Worm (Caenorhabditis elegans) whole organism, late embryonic: ENCODE measurements around the gene Y37H2A.1.

Experiments
- C08G9.2 ChIP-seq: sonication (generic microtip); optimal IDR thresholded peaks from 2 replicates; lab custom pipeline; 2016; ENCODE audit warnings: mild to moderate bottlenecking, missing genetic modification characterization, moderate library complexity, missing compliant biosample characterization
- F13H6.1 ChIP-seq: sonication (generic microtip); optimal IDR thresholded peaks from 2 replicates; lab custom pipeline; 2016; ENCODE audit warnings: missing genetic modification characterization, missing compliant biosample characterization
- T23F11.4 ChIP-seq: fragments of 200-800 bp; sonication (Bioruptor generic); optimal IDR thresholded peaks from 2 replicates; lab custom pipeline; 2018; ENCODE audit warnings: mild to moderate bottlenecking, missing genetic modification characterization, missing compliant biosample characterization
- ama-1 ChIP-seq: fragments of 150-350 bp; optimal IDR thresholded peaks from 2 replicates; lab custom pipeline; 2014
- ceh-2 ChIP-seq: sonication (generic microtip); optimal IDR thresholded peaks from 2 replicates; lab custom pipeline; 2016; ENCODE audit warnings: missing genotype, missing genetic modification characterization, missing compliant biosample characterization
- ceh-24 ChIP-seq: sonication (generic microtip); optimal IDR thresholded peaks from 2 replicates; lab custom pipeline; 2016; ENCODE audit warnings: mild to moderate bottlenecking, missing genetic modification characterization, missing compliant biosample characterization
- ceh-31 ChIP-seq: sonication (generic microtip); optimal IDR thresholded peaks from 2 replicates; lab custom pipeline; 2016; ENCODE audit warnings: missing genetic modification characterization, missing compliant biosample characterization
- ceh-45 ChIP-seq: fragments of 200-800 bp; sonication (Bioruptor generic); IDR thresholded peaks from 2 replicates; pipeline ENCODE4 v1.3.6; 2022; ENCODE audit warnings: missing genetic modification reagents, missing genetic modification characterization, missing compliant biosample characterization
- ceh-48 ChIP-seq: sonication (generic microtip); optimal IDR thresholded peaks from 2 replicates; lab custom pipeline; 2016; ENCODE audit warnings: missing genetic modification characterization, inconsistent platforms, missing compliant biosample characterization
- ceh-6 ChIP-seq: fragments of 200-800 bp; sonication (Bioruptor generic); optimal IDR thresholded peaks from 2 replicates; lab custom pipeline; 2018; ENCODE audit warnings: mild to moderate bottlenecking, missing genetic modification characterization, missing compliant biosample characterization
- dve-1 ChIP-seq: sonication (generic microtip); optimal IDR thresholded peaks from 2 replicates; lab custom pipeline; 2017; ENCODE audit warnings: antibody characterized with exemption, mild to moderate bottlenecking, missing genetic modification characterization, missing compliant biosample characterization
- elt-2 ChIP-seq: sonication (generic microtip); optimal IDR thresholded peaks from 2 replicates; lab custom pipeline; 2016; ENCODE audit warnings: missing genetic modification reagents, missing genetic modification characterization, missing compliant biosample characterization
- elt-4 ChIP-seq: sonication (generic microtip); optimal IDR thresholded peaks from 2 replicates; lab custom pipeline; 2016; ENCODE audit warnings: missing genetic modification characterization, missing compliant biosample characterization
- ets-4 ChIP-seq: sonication (generic microtip); optimal IDR thresholded peaks from 2 replicates; lab custom pipeline; 2016; ENCODE audit warnings: missing genetic modification characterization, missing compliant biosample characterization
- fax-1 ChIP-seq: sonication (generic microtip); optimal IDR thresholded peaks from 2 replicates; lab custom pipeline; 2016; ENCODE audit warnings: missing genotype, missing genetic modification characterization, missing compliant biosample characterization
- fkh-10 ChIP-seq: fragments of 150-350 bp; optimal IDR thresholded peaks from 2 replicates; lab custom pipeline; 2014; ENCODE audit warnings: missing biosample characterization, missing genetic modification reagents, missing genetic modification characterization
- hlh-13 ChIP-seq: fragments of 200-800 bp; sonication (Bioruptor generic); optimal IDR thresholded peaks from 2 replicates; lab custom pipeline; 2018; ENCODE audit warnings: mild to moderate bottlenecking, missing genetic modification characterization, missing compliant biosample characterization
- hlh-15 ChIP-seq: sonication (generic microtip); optimal IDR thresholded peaks from 2 replicates; lab custom pipeline; 2016; ENCODE audit warnings: missing genetic modification characterization, missing compliant biosample characterization
- hlh-30 ChIP-seq: sonication (generic microtip); optimal IDR thresholded peaks from 2 replicates; lab custom pipeline; 2017; ENCODE audit warnings: antibody characterized with exemption, missing genetic modification characterization, missing compliant biosample characterization; ENCODE audit not compliant: insufficient read depth
- hlh-6 ChIP-seq: sonication (generic microtip); optimal IDR thresholded peaks from 2 replicates; lab custom pipeline; 2016; ENCODE audit warnings: missing genotype, missing genetic modification characterization, missing compliant biosample characterization
- lin-11 ChIP-seq: fragments of 200-800 bp; sonication (Bioruptor generic); optimal IDR thresholded peaks from 2 replicates; lab custom pipeline; 2018; ENCODE audit warnings: mild to moderate bottlenecking, missing genetic modification characterization, missing compliant biosample characterization
- mec-3 ChIP-seq: sonication (generic microtip); optimal IDR thresholded peaks from 2 replicates; lab custom pipeline; 2016; ENCODE audit warnings: borderline replicate concordance, missing genetic modification characterization, missing compliant biosample characterization
- nhr-11 ChIP-seq: fragments of 150-350 bp; optimal IDR thresholded peaks from 2 replicates; lab custom pipeline; 2014; ENCODE audit warnings: missing biosample characterization, missing genetic modification characterization
- nhr-232 ChIP-seq: sonication (generic microtip); optimal IDR thresholded peaks from 2 replicates; lab custom pipeline; 2016; ENCODE audit warnings: missing genetic modification characterization, missing compliant biosample characterization
- npax-4 ChIP-seq: sonication (generic microtip); optimal IDR thresholded peaks from 2 replicates; lab custom pipeline; 2016; ENCODE audit warnings: missing genetic modification characterization, missing compliant biosample characterization
- odd-2 ChIP-seq: sonication (generic microtip); optimal IDR thresholded peaks from 2 replicates; lab custom pipeline; 2017; ENCODE audit warnings: antibody characterized with exemption, mild to moderate bottlenecking, missing genetic modification characterization, missing compliant biosample characterization
- pat-9 ChIP-seq: fragments of 200-800 bp; sonication (Bioruptor generic); optimal IDR thresholded peaks from 2 replicates; lab custom pipeline; 2018; ENCODE audit warnings: mild to moderate bottlenecking, missing genetic modification characterization, moderate library complexity, missing compliant biosample characterization
- pha-2 ChIP-seq: sonication (generic microtip); optimal IDR thresholded peaks from 2 replicates; lab custom pipeline; 2017; ENCODE audit warnings: mild to moderate bottlenecking, missing genetic modification characterization, missing compliant biosample characterization
- pha-4 ChIP-seq: fragments of 150-350 bp; optimal IDR thresholded peaks from 2 replicates; lab custom pipeline; 2018; ENCODE audit warnings: missing biosample characterization, missing genetic modification reagents, missing genetic modification characterization
- pqm-1 ChIP-seq: sonication (generic microtip); optimal IDR thresholded peaks from 2 replicates; lab custom pipeline; 2016; ENCODE audit warnings: missing genetic modification characterization, missing compliant biosample characterization
- pros-1 ChIP-seq: fragments of 150-350 bp; optimal IDR thresholded peaks from 2 replicates; lab custom pipeline; 2014; ENCODE audit warnings: missing biosample characterization, missing genetic modification reagents, missing genetic modification characterization
- ref-2 ChIP-seq: sonication (generic microtip); optimal IDR thresholded peaks from 2 replicates; lab custom pipeline; 2016; ENCODE audit warnings: missing genetic modification characterization, missing compliant biosample characterization
- sox-2 ChIP-seq: fragments of 200-800 bp; sonication (Bioruptor generic); IDR thresholded peaks from 2 replicates; pipeline ENCODE4 v1.3.6; 2022; ENCODE audit warnings: missing genetic modification reagents, missing genetic modification characterization, missing compliant biosample characterization
- syd-9 ChIP-seq: sonication (generic microtip); optimal IDR thresholded peaks from 2 replicates; lab custom pipeline; 2016; ENCODE audit warnings: mild to moderate bottlenecking, missing genetic modification characterization, moderate library complexity, missing compliant biosample characterization
- tbx-7 ChIP-seq: sonication (generic microtip); optimal IDR thresholded peaks from 2 replicates; lab custom pipeline; 2016; ENCODE audit warnings: missing genotype, missing genetic modification characterization, missing compliant biosample characterization
- unc-55 ChIP-seq: sonication (generic microtip); optimal IDR thresholded peaks from 2 replicates; lab custom pipeline; 2017; ENCODE audit warnings: missing biosample characterization, missing genetic modification reagents, missing genetic modification characterization
- unc-86 ChIP-seq: sonication (generic microtip); optimal IDR thresholded peaks from 2 replicates; lab custom pipeline; 2016; ENCODE audit warnings: missing genetic modification characterization, missing compliant biosample characterization
- zip-5 ChIP-seq: sonication (generic microtip); optimal IDR thresholded peaks from 2 replicates; lab custom pipeline; 2016; ENCODE audit warnings: missing genetic modification characterization, missing compliant biosample characterization
- ztf-16 ChIP-seq: sonication (generic microtip); optimal IDR thresholded peaks from 2 replicates; lab custom pipeline; 2017; ENCODE audit warnings: missing genetic modification characterization, missing compliant biosample characterization

The Y37H2A.1 gene

ce11 chrV:18138695-18139094, 30.6 kb downstream of the Y37H2A.1 start, which contains the start of gene Y37H2A.10:
Gene Y37H2A.10, plus strand, starts transcription at chrV:18138995.
- TF ChIP-seq sox-2 (GFP tag; lab: Robert Waterston, UW), result no peak
- no peak for TF ChIP-seq ztf-16 (tag; lab: Kevin White, UChicago)

- TF ChIP-seq pha-2 (tag; lab: Kevin White, UChicago) (no peak), ceh-6 (GFP tag; lab: Kevin White, UChicago) (no peak), lin-11 (tag; lab: Kevin White, UChicago) (no peak), ref-2 (tag; lab: Kevin White, UChicago) (no peak), hlh-6 (tag; lab: Kevin White, UChicago) (no peak), C08G9.2 (tag; lab: Kevin White, UChicago) (no peak), ets-4 (no peak), ama-1 (lab: Kevin White, UChicago) (no peak), dve-1 (no peak), ceh-45 (GFP tag; lab: Robert Waterston, UW) (no peak), pqm-1 (tag; lab: Kevin White, UChicago) (no peak)
Observed at ce11 chrV:18141161-18141560, 33.1 kb downstream of the Y37H2A.1 start, which contains the start of gene Y37H2A.11. Gene Y37H2A.11, plus strand, starts transcription at chrV:18141461.

ce11 chrV:18142549-18142948, 34.5 kb downstream of the Y37H2A.1 start, which contains the start of gene Y37H2A.13:
Gene Y37H2A.13, plus strand, starts transcription at chrV:18142849.
- TF ChIP-seq elt-4 (tag; lab: Kevin White, UChicago), result no peak
- no peak for TF ChIP-seq ztf-16 (tag; lab: Kevin White, UChicago)
- no peak for TF ChIP-seq pros-1
- no peak for TF ChIP-seq nhr-232 (tag; lab: Kevin White, UChicago)
- TF ChIP-seq syd-9, result no peak
- no peak for TF ChIP-seq unc-86 (tag; lab: Kevin White, UChicago)
- TF ChIP-seq unc-55 (GFP tag; lab: Kevin White, UChicago), result no peak
- TF ChIP-seq mec-3 (tag; lab: Kevin White, UChicago), result no peak
- TF ChIP-seq elt-2, result no peak
- TF ChIP-seq fax-1 (tag; lab: Kevin White, UChicago), result no peak
- TF ChIP-seq hlh-15 (tag; lab: Kevin White, UChicago), result no peak
- TF ChIP-seq ceh-31 (tag; lab: Kevin White, UChicago), result no peak
- TF ChIP-seq ceh-48, result no peak
- TF ChIP-seq npax-4 (tag; lab: Kevin White, UChicago), result no peak
- TF ChIP-seq hlh-13 (GFP tag; lab: Kevin White, UChicago), result no peak
- no peak for TF ChIP-seq T23F11.4
- TF ChIP-seq fkh-10 (GFP tag; lab: Kevin White, UChicago), result no peak
- TF ChIP-seq pat-9 (tag; lab: Kevin White, UChicago), result no peak
- TF ChIP-seq ceh-2 (tag; lab: Kevin White, UChicago), result no peak

DNA sequence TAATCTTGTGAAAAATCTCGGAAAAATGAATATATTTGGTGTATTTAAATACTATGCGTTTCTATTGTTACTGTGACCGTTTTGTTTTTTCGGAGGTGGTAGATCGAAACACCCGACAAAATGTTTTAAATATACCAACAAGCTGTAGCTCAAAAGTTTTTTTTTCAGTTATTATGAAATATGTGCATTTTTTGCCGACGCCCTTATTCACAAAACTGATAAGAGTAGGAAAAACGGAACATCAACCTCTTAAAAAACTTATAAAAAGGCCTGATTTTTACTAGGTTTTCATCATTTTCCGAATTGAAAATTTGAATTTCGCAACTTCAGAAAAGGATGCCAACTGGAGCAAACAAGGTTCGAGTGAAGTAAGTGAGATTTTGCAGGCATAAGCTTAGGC, 35.4 kb downstream of the Y37H2A.1 start, which contains the start of gene Y37H2A.14:
Y37H2A.14 (plus strand) TSS at position 301 of the 400 bp plus-strand sequence.
- no peak for TF ChIP-seq nhr-11 (tag; lab: Kevin White, UChicago)
- no peak for TF ChIP-seq hlh-30 (tag; lab: Kevin White, UChicago)
- TF ChIP-seq unc-86 (tag; lab: Kevin White, UChicago), result no peak
- no peak for TF ChIP-seq odd-2 (tag; lab: Kevin White, UChicago)
- no peak for TF ChIP-seq fax-1 (tag; lab: Kevin White, UChicago)
- no peak for TF ChIP-seq F13H6.1
- TF ChIP-seq pha-4 (tag; lab: Kevin White, UChicago), result no peak
- no peak for TF ChIP-seq ceh-24 (tag; lab: Kevin White, UChicago)
- no peak for TF ChIP-seq fkh-10 (GFP tag; lab: Kevin White, UChicago)
- TF ChIP-seq zip-5 (tag; lab: Kevin White, UChicago), result no peak
- TF ChIP-seq tbx-7 (tag; lab: Kevin White, UChicago), result no peak
- no peak for TF ChIP-seq elt-2
